Worm (Caenorhabditis elegans): ENCODE measurements around the gene Y97E10AR.3.
A peak's percentile ranks its signal among the peaks of the same experiment; 100 is the strongest.

Gene Y97E10AR.3

ce11 chrV:8010846-8011245 is 3.5 kb upstream of the Y97E10AR.3 start, which contains the start of gene lmtr-2:
Gene lmtr-2 (minus strand): TSS chrV:8011106.
- TF ChIP-seq ztf-29 (GFP tag; IDR thresholded peaks at IDR 0.05) (no peak), tab-1 (GFP tag; IDR thresholded peaks at IDR 0.05) (no peak), klf-2 (GFP tag; conservative IDR thresholded peaks at IDR 0.05) (no peak), med-1 (GFP tag; optimal IDR thresholded peaks at IDR 0.05; ENCODE audit: insufficient read depth) (no peak), cog-1 (tag; optimal IDR thresholded peaks at IDR 0.05) (no peak), T22C8.4 (GFP tag; IDR thresholded peaks at IDR 0.05) (no peak), flt-1 (GFP tag; IDR thresholded peaks at IDR 0.05) (no peak), ref-1 (GFP tag; conservative IDR thresholded peaks at IDR 0.05) (no peak), ztf-23 (GFP tag; IDR thresholded peaks at IDR 0.05) (no peak)

- no peak for TF ChIP-seq tab-1 (GFP tag; IDR thresholded peaks at IDR 0.05)
- TF ChIP-seq ref-1 (GFP tag; conservative IDR thresholded peaks at IDR 0.05) = no peak
- TF ChIP-seq cog-1 (tag; optimal IDR thresholded peaks at IDR 0.05) = no peak
- TF ChIP-seq ztf-23 (GFP tag; IDR thresholded peaks at IDR 0.05) = no peak
- TF ChIP-seq flt-1 (GFP tag; IDR thresholded peaks at IDR 0.05) = no peak
- TF ChIP-seq ztf-29 (GFP tag; IDR thresholded peaks at IDR 0.05) = no peak
Measured at ce11 chrV:8010103-8010502, 2.8 kb upstream of the Y97E10AR.3 start, which contains the start of gene Y97E10AR.4. Gene Y97E10AR.4 (minus strand): TSS chrV:8010233.

ce11 chrV:8005000-8005399 is 2.3 kb downstream of the Y97E10AR.3 start, which contains the start of gene Y97E10AR.8:
Gene Y97E10AR.8 (plus strand): TSS chrV:8005300.
- no peak for TF ChIP-seq tab-1 (GFP tag; IDR thresholded peaks at IDR 0.05)
- no peak for TF ChIP-seq med-1 (GFP tag; optimal IDR thresholded peaks at IDR 0.05; ENCODE audit: insufficient read depth)
- TF ChIP-seq ref-1 (GFP tag; conservative IDR thresholded peaks at IDR 0.05) = no peak

ce11 chrV:8000929-8001513 is 6.3 kb downstream of the Y97E10AR.3 start, which contains the start of gene Y97E10AR.1:
Gene Y97E10AR.1 (plus strand): TSS chrV:8001463.
- peak; percentile 72 for TF ChIP-seq cog-1 (tag; optimal IDR thresholded peaks at IDR 0.05)
- TF ChIP-seq flt-1 (GFP tag; IDR thresholded peaks at IDR 0.05) = no peak
- peak; percentile 5; the same call in 1 of the 2 replicates for TF ChIP-seq ztf-23 (GFP tag; IDR thresholded peaks at IDR 0.05)

ce11 chrV:7995878-7996277 is 11.4 kb downstream of the Y97E10AR.3 start, which contains the start of gene Y97E10AR.2:
Gene Y97E10AR.2 (plus strand): TSS chrV:7996178.
- TF ChIP-seq ztf-29 (GFP tag; IDR thresholded peaks at IDR 0.05) (no peak), ref-1 (GFP tag; conservative IDR thresholded peaks at IDR 0.05) (no peak), flt-1 (GFP tag; IDR thresholded peaks at IDR 0.05) (no peak), cog-1 (tag; optimal IDR thresholded peaks at IDR 0.05) (no peak), tab-1 (GFP tag; IDR thresholded peaks at IDR 0.05) (no peak), klf-2 (GFP tag; conservative IDR thresholded peaks at IDR 0.05) (no peak), ztf-23 (GFP tag; IDR thresholded peaks at IDR 0.05) (no peak)

- no peak for TF ChIP-seq ref-1 (GFP tag; conservative IDR thresholded peaks at IDR 0.05)
- TF ChIP-seq ztf-29 (GFP tag; IDR thresholded peaks at IDR 0.05) = no peak
- no peak for TF ChIP-seq T22C8.4 (GFP tag; IDR thresholded peaks at IDR 0.05)
- no peak for TF ChIP-seq klf-2 (GFP tag; conservative IDR thresholded peaks at IDR 0.05)
- no peak for TF ChIP-seq flt-1 (GFP tag; IDR thresholded peaks at IDR 0.05)
- no peak for TF ChIP-seq ztf-23 (GFP tag; IDR thresholded peaks at IDR 0.05)
- TF ChIP-seq tab-1 (GFP tag; IDR thresholded peaks at IDR 0.05) = no peak
- no peak for TF ChIP-seq cog-1 (tag; optimal IDR thresholded peaks at IDR 0.05)
- no peak for TF ChIP-seq med-1 (GFP tag; optimal IDR thresholded peaks at IDR 0.05; ENCODE audit: insufficient read depth)
Measured at ce11 chrV:7995165-7995564, 12.1 kb downstream of the Y97E10AR.3 start.

- no peak for TF ChIP-seq med-1 (GFP tag; optimal IDR thresholded peaks at IDR 0.05; ENCODE audit: insufficient read depth)
- TF ChIP-seq flt-1 (GFP tag; IDR thresholded peaks at IDR 0.05) = no peak
- no peak for TF ChIP-seq ref-1 (GFP tag; conservative IDR thresholded peaks at IDR 0.05)
- no peak for TF ChIP-seq ztf-29 (GFP tag; IDR thresholded peaks at IDR 0.05)
- TF ChIP-seq tab-1 (GFP tag; IDR thresholded peaks at IDR 0.05) = no peak
- no peak for TF ChIP-seq klf-2 (GFP tag; conservative IDR thresholded peaks at IDR 0.05)
- no peak for TF ChIP-seq T22C8.4 (GFP tag; IDR thresholded peaks at IDR 0.05)
Measured at ce11 chrV:7994570-7994969, 12.7 kb downstream of the Y97E10AR.3 start, which contains the start of gene ceh-76. Gene ceh-76 (minus strand): TSS chrV:7994670.

- TF ChIP-seq T22C8.4 (GFP tag; IDR thresholded peaks at IDR 0.05) (no peak), ztf-29 (GFP tag; IDR thresholded peaks at IDR 0.05) (no peak), klf-2 (GFP tag; conservative IDR thresholded peaks at IDR 0.05) (no peak), med-1 (GFP tag; optimal IDR thresholded peaks at IDR 0.05; ENCODE audit: insufficient read depth) (no peak), tab-1 (GFP tag; IDR thresholded peaks at IDR 0.05) (no peak), cog-1 (tag; optimal IDR thresholded peaks at IDR 0.05) (no peak), flt-1 (GFP tag; IDR thresholded peaks at IDR 0.05) (no peak)
Measured at ce11 chrV:7985860-7986259, 21.4 kb downstream of the Y97E10AR.3 start, which contains the start of gene Y97E10AL.1. Gene Y97E10AL.1 (plus strand): TSS chrV:7986160.

ce11 chrV:7983381-7984052 is 23.8 kb downstream of the Y97E10AR.3 start, which contains the start of the genes natb-1 and abhd-12:
Gene natb-1 (minus strand): TSS chrV:7983431.
Gene abhd-12 (plus strand): TSS chrV:7983879.
- TF ChIP-seq ztf-29 (GFP tag; IDR thresholded peaks at IDR 0.05) (no peak), flt-1 (GFP tag; IDR thresholded peaks at IDR 0.05) (0 out of 2 replicates have a peak, but pooled peaks have one; percentile 52)

- no peak for TF ChIP-seq T22C8.4 (GFP tag; IDR thresholded peaks at IDR 0.05)
- TF ChIP-seq med-1 (GFP tag; optimal IDR thresholded peaks at IDR 0.05; ENCODE audit: insufficient read depth) = no peak
- TF ChIP-seq tab-1 (GFP tag; IDR thresholded peaks at IDR 0.05) = no peak
- TF ChIP-seq ztf-23 (GFP tag; IDR thresholded peaks at IDR 0.05) = no peak
- no peak for TF ChIP-seq ztf-29 (GFP tag; IDR thresholded peaks at IDR 0.05)
- TF ChIP-seq cog-1 (tag; optimal IDR thresholded peaks at IDR 0.05) = no peak
Measured at ce11 chrV:7980993-7981595, 26.2 kb downstream of the Y97E10AR.3 start, which contains the start of gene F26D11.1. Gene F26D11.1 (plus strand): TSS chrV:7981545.

Measured in whole organism, midembryonic.